Fruit fly (Drosophila melanogaster) whole organism, wandering third instar larva: ENCODE measurements around the gene tws.

Source experiments
- HLH106 ChIP-seq: fragments of 200-800 bp; optimal IDR thresholded peaks from 3 replicates; lab custom pipeline; 2019; ENCODE audit warnings: missing biosample characterization, mild to moderate bottlenecking, missing genetic modification characterization, moderate library complexity
- Hr78 ChIP-seq: fragments of >200 bp; optimal IDR thresholded peaks from 2 replicates; lab custom pipeline; 2017; ENCODE audit warnings: missing biosample characterization, missing genetic modification characterization
- Myc ChIP-seq: fragments of >200 bp; optimal IDR thresholded peaks from 2 replicates; lab custom pipeline; 2017
- Vsx2 ChIP-seq: fragments of 200-300, 225-300 bp; sonication (Bioruptor generic); optimal IDR thresholded peaks from 2 replicates; lab custom pipeline; 2018; ENCODE audit warnings: missing biosample characterization, missing genetic modification characterization; ENCODE audit not compliant: partially characterized antibody
- foxo ChIP-seq, 2 experiments: fragments of 200-800 bp; sonication (Bioruptor generic); optimal IDR thresholded peaks; 2 replicates in 1 of 2; 3 replicates in 1 of 2; lab custom pipeline; 2016 to 2017; ENCODE audit warnings: missing biosample characterization in 2 of 2, missing genetic modification characterization in 2 of 2
- fru ChIP-seq: fragments of 200-800 bp; sonication (Bioruptor generic); optimal IDR thresholded peaks from 3 replicates; lab custom pipeline; 2016; ENCODE audit warnings: missing biosample characterization, mild to moderate bottlenecking, missing genetic modification characterization
- h ChIP-seq: fragments of 200-800 bp; sonication (Bioruptor generic); optimal IDR thresholded peaks from 3 replicates; lab custom pipeline; 2016; ENCODE audit warnings: missing biosample characterization, mild to moderate bottlenecking, missing genetic modification characterization
- lola ChIP-seq: fragments of >200 bp; optimal IDR thresholded peaks from 2 replicates; lab custom pipeline; 2017; ENCODE audit warnings: missing biosample characterization, missing genetic modification characterization
- pan ChIP-seq: fragments of >200 bp; optimal IDR thresholded peaks from 2 replicates; lab custom pipeline; 2017
- tai ChIP-seq: sonication (Bioruptor generic); optimal IDR thresholded peaks from 2 replicates; lab custom pipeline; 2016; ENCODE audit warnings: missing biosample characterization, missing genetic modification characterization
- woc ChIP-seq: sonication (Bioruptor generic); optimal IDR thresholded peaks from 2 replicates; lab custom pipeline; 2016; ENCODE audit warnings: missing biosample characterization, mild to moderate bottlenecking, missing genetic modification characterization

DNA sequence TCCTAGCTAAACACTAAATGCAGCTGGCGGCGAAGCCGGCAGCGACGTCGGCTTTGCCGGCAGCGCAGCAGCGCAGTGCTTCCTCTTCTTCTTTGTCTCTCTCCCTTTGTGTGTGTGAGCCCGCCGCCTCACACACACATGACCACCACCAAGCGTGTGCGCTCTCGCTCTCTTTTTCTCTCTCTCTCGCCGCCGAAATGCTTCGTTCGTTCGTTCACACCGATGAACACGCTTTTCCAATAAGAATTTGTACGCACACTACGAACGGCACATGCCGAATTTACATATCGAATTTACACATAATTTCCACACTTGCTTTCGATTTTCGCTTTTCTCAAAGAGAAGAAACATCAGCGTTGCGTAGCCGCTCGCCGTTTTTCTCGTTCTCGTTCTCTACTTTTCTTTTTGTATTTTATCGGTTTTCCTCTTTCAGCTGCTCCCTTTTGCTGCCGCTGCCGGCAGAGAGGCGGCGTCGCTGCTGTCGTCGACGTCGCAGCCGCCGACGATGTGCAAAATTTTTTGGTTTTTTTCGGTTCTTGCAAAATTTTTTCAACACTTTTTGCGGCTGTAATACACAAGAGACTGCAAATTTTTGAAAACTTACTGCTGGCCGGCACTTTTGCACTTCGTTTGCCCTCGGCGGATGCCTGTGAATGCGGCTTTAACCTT, 30.2 kb downstream of the tws start:
- TF ChIP-seq lola (GFP tag; lab: Kevin White, UChicago) (no peak), woc (GFP tag; lab: Kevin White, UChicago) (no peak), Vsx2 (GFP tag; lab: Kevin White, UChicago) (no peak), pan (lab: Kevin White, UChicago) (no peak), h (GFP tag; lab: Kevin White, UChicago) (no peak), foxo (GFP tag; optimal IDR thresholded peaks at IDR 0.05; lab: Kevin White, UChicago) (no peak), HLH106 (tag; lab: Kevin White, UChicago) (no peak), fru (GFP tag; lab: Kevin White, UChicago) (no peak), Hr78 (GFP tag; lab: Kevin White, UChicago) (no peak), tai (GFP tag; lab: Kevin White, UChicago) (no peak), Myc (lab: Kevin White, UChicago) (no peak)
